Worm (Caenorhabditis elegans): ENCODE results near the gene ubxn-2.

- TF ChIP-seq nhr-76 (tag; optimal IDR thresholded peaks at IDR 0.05) (no peak), mdl-1 (tag; optimal IDR thresholded peaks at IDR 0.05) (peak in 1 of 2 experiments; percentile 25), skn-1 (tag; optimal IDR thresholded peaks at IDR 0.05) (no peak), rnt-1 (tag; optimal IDR thresholded peaks at IDR 0.05) (peak; percentile 22), ama-1 (optimal IDR thresholded peaks at IDR 0.05) (peak; percentile 73), nhr-28 (tag; optimal IDR thresholded peaks at IDR 0.05) (no peak), egl-13 (tag; optimal IDR thresholded peaks at IDR 0.05) (no peak), egl-27 (tag; optimal IDR thresholded peaks at IDR 0.05) (no peak), nhr-77 (tag; optimal IDR thresholded peaks at IDR 0.05) (no peak), efl-3 (GFP tag; optimal IDR thresholded peaks at IDR 0.05) (no peak), efl-1 (optimal IDR thresholded peaks at IDR 0.05) (no peak), efl-1 (GFP tag; optimal IDR thresholded peaks at IDR 0.05 in 1 of 2) (peak; percentile 11 to 64), alr-1 (tag; optimal IDR thresholded peaks at IDR 0.05; ENCODE audit: borderline replicate concordance) (no peak), nhr-84 (tag; optimal IDR thresholded peaks at IDR 0.05) (no peak), ces-1 (GFP tag; optimal IDR thresholded peaks at IDR 0.05) (no peak)
Observed at ce11 chrIV:2773382-2773979, 47.9 kb upstream of the ubxn-2 start.

Measured in whole organism, L1 larva.